Worm (Caenorhabditis elegans) whole organism, midembryonic: Measurements from ENCODE around the gene best-5.

Source experiments
- T22C8.4 ChIP-seq: fragments of 200-800 bp; sonication (Bioruptor generic); IDR thresholded peaks from 2 replicates; pipeline ENCODE4 v1.3.6; 2022; ENCODE audit warnings: missing genetic modification characterization, missing compliant biosample characterization
- cog-1 ChIP-seq: sonication (generic microtip); optimal IDR thresholded peaks from 2 replicates; lab custom pipeline; 2016; ENCODE audit warnings: missing genetic modification characterization, missing compliant biosample characterization
- flt-1 ChIP-seq: fragments of 200-800 bp; sonication (Bioruptor generic); IDR thresholded peaks from 2 replicates; pipeline ENCODE4 v1.3.6; 2022; ENCODE audit warnings: missing genetic modification characterization, missing compliant biosample characterization
- klf-2 ChIP-seq: fragments of 200-800 bp; sonication (Bioruptor generic); conservative IDR thresholded peaks from 2 replicates; pipeline ENCODE4 v1.3.6; 2022; ENCODE audit warnings: missing genetic modification reagents, missing genetic modification characterization, missing compliant biosample characterization
- med-1 ChIP-seq: sonication (generic microtip); optimal IDR thresholded peaks from 2 replicates; lab custom pipeline; 2017; ENCODE audit warnings: missing genetic modification characterization, mild to moderate bottlenecking, missing compliant biosample characterization, antibody characterized with exemption, missing genetic modification reagents; ENCODE audit not compliant: insufficient read depth
- ref-1 ChIP-seq: fragments of 200-800 bp; sonication (Bioruptor generic); conservative IDR thresholded peaks from 2 replicates; pipeline ENCODE4 v1.3.6; 2022; ENCODE audit warnings: missing genetic modification reagents, missing genetic modification characterization, missing compliant biosample characterization
- tab-1 ChIP-seq: fragments of 200-800 bp; sonication (Bioruptor generic); IDR thresholded peaks from 2 replicates; pipeline ENCODE4 v1.3.6; 2022; ENCODE audit warnings: missing genetic modification characterization, missing compliant biosample characterization
- ztf-23 ChIP-seq: fragments of 200-800 bp; sonication (Bioruptor generic); IDR thresholded peaks from 2 replicates; pipeline ENCODE4 v1.3.6; 2022; ENCODE audit warnings: missing genetic modification reagents, missing genetic modification characterization, missing compliant biosample characterization
- ztf-29 ChIP-seq: fragments of 200-800 bp; sonication (Bioruptor generic); IDR thresholded peaks from 2 replicates; pipeline ENCODE4 v1.3.6; 2022; ENCODE audit warnings: missing genetic modification reagents, missing genetic modification characterization, missing compliant biosample characterization

The best-5 gene

DNA sequence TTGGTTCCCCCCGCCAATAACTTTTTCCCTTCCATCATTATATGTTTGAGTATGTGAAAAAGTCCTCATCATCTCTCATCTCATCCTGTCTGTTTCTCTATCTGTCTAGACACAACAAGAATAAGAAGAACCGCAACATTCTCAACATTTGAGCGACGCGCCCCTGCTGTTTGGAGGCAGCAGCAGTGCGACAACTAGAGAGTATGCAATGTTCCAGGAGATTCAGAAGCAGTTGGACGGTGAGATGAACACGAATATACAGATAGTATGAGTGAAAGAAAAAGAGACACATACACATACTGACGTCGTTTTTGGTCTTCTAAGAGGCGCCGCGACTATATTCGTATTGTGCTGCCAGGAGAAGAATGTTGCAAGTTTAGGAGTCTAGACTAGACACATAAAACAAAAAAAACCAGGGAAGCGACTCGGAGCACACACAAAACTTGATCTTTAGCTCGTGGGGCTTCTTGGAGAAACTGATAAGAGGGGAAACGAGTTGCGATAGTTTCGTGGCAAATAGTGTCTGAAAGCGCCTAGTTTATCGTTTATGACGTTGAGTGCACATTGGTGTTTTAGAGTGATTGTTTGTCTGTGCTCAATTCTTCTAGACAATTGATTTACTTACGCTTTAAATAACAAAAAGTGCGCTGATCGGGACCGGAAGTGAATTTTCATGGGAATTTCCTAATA is 24.4 kb downstream of the best-5 start:
- TF ChIP-seq flt-1 (GFP tag; lab: Robert Waterston, UW): no peak
- no peak for TF ChIP-seq ztf-29
- no peak for TF ChIP-seq ref-1 (GFP tag; lab: Robert Waterston, UW)
- no peak for TF ChIP-seq cog-1 (tag; lab: Kevin White, UChicago)
- no peak for TF ChIP-seq klf-2
- no peak for TF ChIP-seq tab-1
- TF ChIP-seq T22C8.4 (GFP tag; lab: Robert Waterston, UW): no peak
- TF ChIP-seq med-1 (GFP tag; lab: Kevin White, UChicago): no peak
- no peak for TF ChIP-seq ztf-23

DNA sequence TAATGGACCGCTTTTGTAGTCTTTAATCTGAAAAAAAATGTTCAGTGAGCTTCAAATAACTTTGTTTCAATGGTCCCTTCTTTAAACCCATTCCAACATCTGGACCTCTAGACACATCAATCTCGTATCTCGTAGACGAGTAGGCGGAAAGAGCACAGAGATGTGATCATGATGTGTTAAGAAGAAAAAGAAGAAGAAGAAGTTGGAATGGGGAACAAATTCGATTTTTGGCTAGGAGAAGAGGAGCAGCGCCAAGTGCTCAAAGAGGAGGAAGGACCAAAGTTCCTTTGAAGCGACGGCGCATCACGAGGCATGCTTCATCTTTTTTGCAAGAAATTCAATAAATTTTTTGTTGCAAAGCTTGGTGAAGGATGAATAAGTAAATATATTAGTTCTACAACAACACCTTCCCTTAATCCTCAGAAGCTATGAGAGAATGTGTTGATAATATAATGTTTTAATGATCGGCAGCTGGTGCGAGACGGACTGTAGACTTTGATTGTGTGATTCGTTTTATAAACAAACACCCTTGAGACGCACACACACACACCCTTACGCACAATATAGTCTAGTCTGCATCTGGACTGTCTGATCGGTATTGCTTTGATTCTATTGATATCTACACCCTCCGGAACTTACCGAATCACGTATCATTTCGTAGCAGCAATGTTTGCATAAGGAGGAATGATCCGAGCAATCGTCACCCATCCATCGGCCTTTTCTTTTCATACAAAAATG is 25.4 kb downstream of the best-5 start:
- TF ChIP-seq klf-2: no peak
- no peak for TF ChIP-seq flt-1 (GFP tag; lab: Robert Waterston, UW)
- no peak for TF ChIP-seq tab-1

DNA sequence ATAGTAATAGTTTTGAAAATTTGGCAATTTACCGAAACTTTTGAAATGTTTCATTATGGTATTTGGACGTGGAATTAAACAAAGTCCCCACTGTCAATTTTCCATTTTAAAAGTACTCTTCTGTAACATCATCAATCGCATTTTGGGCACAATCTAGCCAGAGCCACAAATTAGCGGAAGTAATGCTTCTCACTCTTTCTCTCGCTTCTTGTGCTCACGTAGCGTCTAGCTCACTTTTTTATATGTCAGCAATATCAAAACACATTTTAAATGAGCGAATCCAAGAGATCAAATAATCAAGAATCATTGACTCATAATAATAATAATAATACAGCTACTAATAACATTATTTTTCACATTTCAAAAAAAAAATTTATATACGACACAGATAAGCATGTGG is 26.1 kb downstream of the best-5 start:
- TF ChIP-seq tab-1: no peak
- TF ChIP-seq ztf-23: no peak
- no peak for TF ChIP-seq T22C8.4 (GFP tag; lab: Robert Waterston, UW)
- no peak for TF ChIP-seq flt-1 (GFP tag; lab: Robert Waterston, UW)
- TF ChIP-seq klf-2: no peak
- TF ChIP-seq cog-1 (tag; lab: Kevin White, UChicago): no peak
- TF ChIP-seq ref-1 (GFP tag; lab: Robert Waterston, UW): no peak
- no peak for TF ChIP-seq ztf-29
- TF ChIP-seq med-1 (GFP tag; lab: Kevin White, UChicago): no peak

DNA sequence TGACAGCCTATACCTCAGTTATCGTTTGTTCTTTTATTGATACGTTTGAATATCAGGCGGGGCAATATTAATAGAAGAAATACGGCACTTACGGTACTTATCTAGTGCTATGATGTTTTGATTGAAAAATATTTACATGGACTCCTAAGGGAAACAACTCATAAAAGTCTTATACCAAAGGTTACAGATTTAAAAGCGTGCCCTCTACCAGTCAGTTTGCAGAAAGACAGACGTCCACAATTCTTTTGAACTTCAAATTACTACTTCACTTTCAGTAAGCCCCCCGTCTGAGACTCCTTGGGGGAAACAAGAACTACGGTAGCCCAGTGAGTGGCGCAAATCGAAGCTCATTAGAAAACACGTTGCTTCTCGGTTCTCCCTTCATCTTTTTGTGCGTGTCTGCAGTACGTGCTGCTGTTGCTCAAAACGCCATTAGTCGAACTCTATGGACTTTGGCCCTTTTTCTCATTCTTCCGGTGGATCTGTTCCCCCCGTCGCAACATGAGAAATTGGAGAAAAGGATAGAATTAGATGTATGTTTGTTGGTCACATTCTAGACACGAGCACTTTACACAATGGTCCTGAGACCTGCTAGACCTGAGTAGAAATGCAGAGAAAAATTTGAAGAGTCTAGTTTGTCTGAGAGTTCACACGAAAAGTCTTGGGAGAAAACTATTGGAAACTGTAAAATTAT is 27.6 kb downstream of the best-5 start:
- TF ChIP-seq ztf-29: no peak
- no peak for TF ChIP-seq T22C8.4 (GFP tag; lab: Robert Waterston, UW)
- TF ChIP-seq ref-1 (GFP tag; lab: Robert Waterston, UW): no peak
- no peak for TF ChIP-seq klf-2
- no peak for TF ChIP-seq ztf-23
- no peak for TF ChIP-seq flt-1 (GFP tag; lab: Robert Waterston, UW)
- TF ChIP-seq med-1 (GFP tag; lab: Kevin White, UChicago): no peak

DNA sequence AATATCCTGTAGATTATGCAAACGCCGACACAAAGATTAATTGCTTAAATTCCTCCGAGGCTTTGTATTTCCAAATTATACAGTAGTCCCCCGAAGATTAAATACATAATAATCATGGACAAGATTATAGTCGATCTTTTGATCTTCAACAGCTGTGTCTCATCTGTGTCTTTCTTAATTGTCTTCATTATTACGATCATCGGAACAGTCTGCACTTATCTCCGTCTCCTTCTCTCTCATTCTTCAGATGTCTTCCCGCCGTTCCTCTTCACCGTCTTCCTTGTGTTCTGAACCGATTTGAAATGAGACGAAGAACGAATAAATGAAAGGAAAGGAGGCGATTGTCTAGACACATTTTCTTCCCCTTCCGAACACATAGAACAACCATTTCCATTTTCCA is 28.9 kb downstream of the best-5 start:
- TF ChIP-seq ref-1 (GFP tag; lab: Robert Waterston, UW) (no peak), klf-2 (no peak), cog-1 (tag; lab: Kevin White, UChicago) (no peak), flt-1 (GFP tag; lab: Robert Waterston, UW) (no peak)

DNA sequence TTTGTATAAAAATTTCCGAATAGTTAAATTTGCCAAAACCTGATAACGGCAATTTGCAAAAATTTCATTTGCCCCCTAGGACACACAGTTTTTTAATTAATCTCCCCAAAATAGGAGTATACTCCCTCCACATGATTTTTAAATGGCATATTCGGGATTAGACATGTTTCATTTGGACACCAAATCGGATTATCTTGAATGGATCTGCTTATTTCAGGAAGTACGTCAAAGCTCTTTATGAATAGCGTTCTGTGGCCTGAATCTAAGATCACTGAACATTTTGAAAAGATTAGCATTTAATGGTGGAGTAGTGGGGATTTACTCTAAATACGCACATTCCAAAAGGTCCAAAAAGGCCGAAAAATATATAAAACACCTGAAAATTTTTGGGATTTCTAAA is 31.5 kb downstream of the best-5 start:
- TF ChIP-seq tab-1 (no peak), klf-2 (no peak), ztf-29 (no peak), T22C8.4 (GFP tag; lab: Robert Waterston, UW) (no peak), flt-1 (GFP tag; lab: Robert Waterston, UW) (no peak), cog-1 (tag; lab: Kevin White, UChicago) (no peak), med-1 (GFP tag; lab: Kevin White, UChicago) (no peak), ref-1 (GFP tag; lab: Robert Waterston, UW) (no peak)

DNA sequence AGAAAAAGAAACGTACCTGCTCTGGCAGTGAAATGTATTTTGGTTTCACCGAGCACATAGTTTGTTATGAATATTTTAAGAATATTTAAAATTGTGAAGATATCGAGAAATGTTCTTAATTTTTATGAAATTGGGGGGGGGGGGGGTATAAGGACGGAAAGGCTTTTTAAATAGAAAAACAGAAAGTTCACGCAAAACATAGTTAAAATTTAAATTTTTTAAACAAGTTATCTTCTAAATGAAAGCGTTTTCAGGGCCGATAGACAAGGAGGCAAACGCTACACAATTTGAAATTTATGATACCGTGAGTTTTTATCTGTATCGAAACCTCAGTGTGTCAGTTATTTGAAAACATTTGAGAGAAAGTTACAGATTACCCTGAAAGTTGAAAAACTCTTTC is 34.3 kb downstream of the best-5 start, which contains the start of gene C15H7.4:
C15H7.4 (minus strand) TSS at position 101 of the 400 bp plus-strand sequence.
- TF ChIP-seq cog-1 (tag; lab: Kevin White, UChicago) (no peak), med-1 (GFP tag; lab: Kevin White, UChicago) (no peak), ztf-23 (no peak), T22C8.4 (GFP tag; lab: Robert Waterston, UW) (no peak), ref-1 (GFP tag; lab: Robert Waterston, UW) (no peak), flt-1 (GFP tag; lab: Robert Waterston, UW) (no peak), tab-1 (no peak), klf-2 (no peak), ztf-29 (no peak)

DNA sequence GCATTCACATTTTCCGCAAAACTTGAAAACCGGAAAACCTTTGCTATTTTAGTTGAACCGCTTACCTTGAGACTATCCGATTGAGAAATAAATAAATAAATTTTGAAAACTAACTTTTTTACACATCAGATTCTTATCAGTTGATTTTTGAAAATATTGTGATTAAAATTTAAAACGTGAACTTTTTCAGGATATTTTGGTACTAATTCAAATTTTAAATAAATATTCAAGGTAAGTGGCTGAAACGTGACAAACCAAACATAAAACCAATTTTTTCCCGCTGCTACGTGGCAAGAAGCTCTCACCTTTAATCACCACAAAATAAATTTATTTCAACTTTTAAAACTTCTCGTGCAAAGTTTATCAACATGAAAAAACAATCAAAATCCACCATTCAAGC is 38.2 kb downstream of the best-5 start, which contains the start of gene C15H7.3:
C15H7.3 (minus strand) TSS at position 101 of the 400 bp plus-strand sequence.
- TF ChIP-seq ref-1 (GFP tag; lab: Robert Waterston, UW) (no peak), cog-1 (tag; lab: Kevin White, UChicago) (no peak), ztf-29 (no peak), flt-1 (GFP tag; lab: Robert Waterston, UW) (no peak), ztf-23 (no peak), T22C8.4 (GFP tag; lab: Robert Waterston, UW) (no peak), tab-1 (no peak), klf-2 (no peak), med-1 (GFP tag; lab: Kevin White, UChicago) (no peak)

DNA sequence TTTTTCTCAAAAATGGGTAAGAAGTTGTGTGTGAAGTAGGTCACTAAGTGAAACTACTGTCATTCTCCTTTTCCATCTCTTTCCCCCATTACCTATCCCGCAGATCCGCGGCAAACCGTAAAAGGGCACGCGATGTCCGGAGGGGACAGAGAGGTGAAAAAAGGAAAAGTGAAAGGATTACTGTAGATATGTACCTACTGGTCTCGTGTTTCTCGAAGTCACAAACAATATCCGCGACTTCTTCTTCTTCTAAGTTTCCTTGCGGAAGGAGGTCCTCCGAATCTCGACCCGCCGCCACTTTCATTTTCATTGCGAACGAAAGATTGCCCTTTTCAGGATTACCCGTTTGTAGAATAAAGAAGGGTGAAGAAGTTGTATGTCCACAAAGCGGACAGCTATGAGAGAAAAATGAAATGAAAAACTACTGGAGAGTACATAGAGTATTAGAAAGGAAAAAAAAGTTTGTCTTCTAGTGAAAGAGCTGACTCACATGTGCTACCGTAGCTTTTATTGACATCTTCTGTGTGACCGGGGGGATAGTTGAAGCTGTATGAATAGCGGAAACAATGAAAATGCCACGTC is 43.5 kb downstream of the best-5 start:
- TF ChIP-seq T22C8.4 (GFP tag; lab: Robert Waterston, UW) (no peak), ztf-29 (no peak)
